Worm (Caenorhabditis elegans): ENCODE results near the gene Y67H2A.7.

Gene Y67H2A.7

DNA sequence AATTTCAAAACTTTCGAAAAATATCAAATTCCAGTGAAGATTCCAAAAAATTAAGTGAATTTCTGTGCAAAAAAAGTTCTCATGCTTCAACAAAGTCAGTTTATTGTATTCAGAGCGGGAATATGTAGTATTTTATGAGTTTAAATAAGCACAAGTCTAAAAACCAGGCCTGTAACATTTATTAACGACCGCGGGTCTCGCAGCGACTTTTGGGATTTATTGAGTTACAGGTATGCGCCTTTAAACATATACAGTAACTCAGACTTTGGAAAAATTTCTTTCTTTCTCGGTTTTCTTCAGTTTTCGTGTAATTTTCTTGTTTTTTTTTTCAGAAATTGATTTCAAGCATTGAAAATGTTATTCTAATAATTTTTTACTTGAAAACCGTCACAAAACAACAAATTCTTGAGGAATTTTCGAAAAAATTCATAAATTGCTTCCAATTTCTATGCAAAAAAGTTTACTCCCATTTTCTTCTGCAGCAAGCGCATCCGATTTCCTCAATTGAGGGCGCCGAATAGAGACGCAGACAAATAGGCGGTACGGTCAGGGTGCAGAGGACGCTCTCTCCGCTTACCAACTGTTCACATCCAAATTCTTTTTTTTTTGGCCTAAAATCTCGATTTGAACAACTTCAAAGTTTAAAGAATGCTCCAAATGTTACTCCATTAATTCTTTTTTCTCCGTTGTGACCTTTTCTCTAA is 7.9 kb downstream of the Y67H2A.7 start (continued):
- peak; percentile 2 for TF ChIP-seq crh-2 (tag; optimal IDR thresholded peaks at IDR 0.05)
- no peak for TF ChIP-seq ztf-1 (GFP tag; conservative IDR thresholded peaks at IDR 0.05)
- no peak for TF ChIP-seq dmd-4 (tag; optimal IDR thresholded peaks at IDR 0.05)

- TF ChIP-seq sem-4 (tag; optimal IDR thresholded peaks at IDR 0.05) (no peak), nhr-129 (tag; optimal IDR thresholded peaks at IDR 0.05) (peak; percentile 36), nhr-23 (tag; optimal IDR thresholded peaks at IDR 0.05) (no peak), mbf-1 (tag; optimal IDR thresholded peaks at IDR 0.05) (no peak), nhr-6 (tag; optimal IDR thresholded peaks at IDR 0.05) (no peak), elt-3 (tag; optimal IDR thresholded peaks at IDR 0.05) (no peak), elt-1 (tag; optimal IDR thresholded peaks at IDR 0.05) (no peak), zag-1 (tag; optimal IDR thresholded peaks at IDR 0.05) (no peak), ztf-4 (tag; optimal IDR thresholded peaks at IDR 0.05) (no peak), unc-62 (GFP tag; optimal IDR thresholded peaks at IDR 0.05) (no peak), lin-11 (tag; optimal IDR thresholded peaks at IDR 0.05) (no peak), sma-9 (GFP tag; optimal IDR thresholded peaks at IDR 0.05) (peak; percentile 3), sma-9 (tag; optimal IDR thresholded peaks at IDR 0.05) (no peak), fos-1 (tag; optimal IDR thresholded peaks at IDR 0.05) (peak; percentile 4)
Measured at ce11 chrIV:13313156-13313555, 9.6 kb downstream of the Y67H2A.7 start.

DNA sequence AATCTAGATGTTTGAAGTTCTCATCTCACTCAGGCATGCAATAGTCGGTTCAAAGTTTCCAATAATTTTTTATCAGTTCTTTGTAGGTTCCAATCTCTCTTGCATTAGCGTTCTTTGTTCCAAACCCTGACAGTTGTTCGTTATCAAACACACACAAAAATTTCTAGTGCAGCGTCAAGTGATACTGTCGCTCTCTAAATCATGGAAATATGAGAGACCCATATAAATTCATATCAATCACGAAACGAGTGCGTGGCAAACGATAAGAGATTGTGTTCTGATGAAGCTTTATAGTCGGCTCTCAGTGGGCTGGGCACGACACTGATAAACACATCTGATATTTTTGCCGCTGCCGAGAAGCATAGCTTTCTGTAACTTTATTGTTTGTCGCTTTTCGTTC is 10.6 kb downstream of the Y67H2A.7 start:
- TF ChIP-seq mdl-1 (tag; optimal IDR thresholded peaks at IDR 0.05) (no peak), sma-9 (GFP tag; optimal IDR thresholded peaks at IDR 0.05) (peak; percentile 73), sma-9 (tag; optimal IDR thresholded peaks at IDR 0.05) (no peak), F13H6.1 (tag; optimal IDR thresholded peaks at IDR 0.05) (peak; percentile 60), lin-13 (GFP tag; optimal IDR thresholded peaks at IDR 0.05) (peak; percentile 11), lsy-2 (tag; optimal IDR thresholded peaks at IDR 0.05) (peak in 1 of 2 experiments; percentile 8), fos-1 (tag; optimal IDR thresholded peaks at IDR 0.05) (peak; percentile 88), sma-3 (GFP tag; optimal IDR thresholded peaks at IDR 0.05) (peak; percentile 23), unc-55 (GFP tag; optimal IDR thresholded peaks at IDR 0.05) (no peak), ztf-11 (tag; optimal IDR thresholded peaks at IDR 0.05) (no peak), nhr-129 (tag; optimal IDR thresholded peaks at IDR 0.05) (peak; percentile 22), mbf-1 (tag; optimal IDR thresholded peaks at IDR 0.05) (no peak), nhr-21 (tag; optimal IDR thresholded peaks at IDR 0.05) (peak; percentile 0), crh-2 (tag; optimal IDR thresholded peaks at IDR 0.05) (peak; percentile 93), C34F6.9 (tag; optimal IDR thresholded peaks at IDR 0.05) (peak; percentile 9)

DNA sequence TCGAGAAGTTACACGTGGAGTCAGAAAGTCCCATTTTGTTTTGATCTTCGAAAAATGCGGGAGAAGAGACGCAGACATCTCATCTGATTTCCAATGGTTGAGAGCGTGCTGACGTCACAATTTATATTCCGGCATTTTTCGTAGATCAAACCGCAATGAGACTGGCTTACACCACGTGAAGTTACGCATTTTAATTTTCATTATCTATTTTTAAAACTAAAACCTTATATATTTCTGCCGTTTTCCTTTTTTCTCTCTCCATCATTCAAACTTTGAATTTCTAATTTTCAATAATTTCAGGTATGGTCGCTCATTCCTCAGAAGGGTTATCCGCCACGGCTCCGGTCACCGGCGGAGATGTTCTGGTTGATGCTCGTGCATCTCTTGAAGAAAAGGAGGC is 11.8 kb downstream of the Y67H2A.7 start, which contains the start of gene fat-1:
Gene fat-1 (plus strand): TSS at position 301 of the 400 bp plus-strand sequence.
- no peak for TF ChIP-seq lin-11 (tag; optimal IDR thresholded peaks at IDR 0.05)

ce11 chrIV:13318773-13319172 is 15.2 kb downstream of the Y67H2A.7 start:
- no peak for TF ChIP-seq lin-11 (tag; optimal IDR thresholded peaks at IDR 0.05)
- no peak for TF ChIP-seq nhr-11 (tag; optimal IDR thresholded peaks at IDR 0.05)
- TF ChIP-seq nhr-12 (tag; optimal IDR thresholded peaks at IDR 0.05), result no peak
- TF ChIP-seq ceh-82 (tag; optimal IDR thresholded peaks at IDR 0.05), result no peak
- TF ChIP-seq elt-1 (tag; optimal IDR thresholded peaks at IDR 0.05), result no peak
- no peak for TF ChIP-seq nhr-23 (tag; optimal IDR thresholded peaks at IDR 0.05)
- TF ChIP-seq R02D3.7 (tag; optimal IDR thresholded peaks at IDR 0.05), result no peak
- peak; percentile 60 for TF ChIP-seq lin-13 (GFP tag; optimal IDR thresholded peaks at IDR 0.05)
- no peak for TF ChIP-seq ztf-1 (GFP tag; conservative IDR thresholded peaks at IDR 0.05)
- peak; percentile 51 for TF ChIP-seq gmeb-1 (tag; optimal IDR thresholded peaks at IDR 0.05)
- TF ChIP-seq ztf-4 (tag; optimal IDR thresholded peaks at IDR 0.05), result no peak
- TF ChIP-seq dmd-4 (tag; optimal IDR thresholded peaks at IDR 0.05), result no peak
- TF ChIP-seq blmp-1 (tag; optimal IDR thresholded peaks at IDR 0.05; ENCODE audit: insufficient read depth), result peak; percentile 6
- TF ChIP-seq crh-2 (tag; optimal IDR thresholded peaks at IDR 0.05), result peak; percentile 92
- TF ChIP-seq F13H6.1 (tag; optimal IDR thresholded peaks at IDR 0.05), result no peak
- peak; percentile 81 for TF ChIP-seq sma-9 (GFP tag; optimal IDR thresholded peaks at IDR 0.05)
- TF ChIP-seq sma-9 (tag; optimal IDR thresholded peaks at IDR 0.05), result no peak
- peak; percentile 18 for TF ChIP-seq ama-1 (optimal IDR thresholded peaks at IDR 0.05)
- TF ChIP-seq nhr-77 (tag; optimal IDR thresholded peaks at IDR 0.05), result no peak
- peak; percentile 22 for TF ChIP-seq egl-27 (tag; optimal IDR thresholded peaks at IDR 0.05)
- no peak for TF ChIP-seq unc-39 (tag; optimal IDR thresholded peaks at IDR 0.05)
- no peak for TF ChIP-seq unc-62 (GFP tag; optimal IDR thresholded peaks at IDR 0.05)
- TF ChIP-seq aly-2 (tag; optimal IDR thresholded peaks at IDR 0.05), result no peak
- TF ChIP-seq ceh-16 (tag; optimal IDR thresholded peaks at IDR 0.05), result no peak
- no peak for TF ChIP-seq peb-1 (tag; optimal IDR thresholded peaks at IDR 0.05)
- no peak for TF ChIP-seq lin-39 (tag; optimal IDR thresholded peaks at IDR 0.05)
- peak in 1 of 2 experiments; percentile 43 for TF ChIP-seq lsy-2 (tag; optimal IDR thresholded peaks at IDR 0.05)
- TF ChIP-seq nhr-10 (tag; optimal IDR thresholded peaks at IDR 0.05), result no peak
- peak; percentile 40 for TF ChIP-seq nhr-25 (tag; optimal IDR thresholded peaks at IDR 0.05)
- TF ChIP-seq nhr-237 (tag; optimal IDR thresholded peaks at IDR 0.05), result no peak
- TF ChIP-seq ZK546.5 (tag; optimal IDR thresholded peaks at IDR 0.05), result no peak
- TF ChIP-seq elt-3 (tag; optimal IDR thresholded peaks at IDR 0.05), result no peak
- no peak for TF ChIP-seq mdl-1 (tag; optimal IDR thresholded peaks at IDR 0.05)

All from whole organism, L2 larva.